Worm (Caenorhabditis elegans) whole organism, L4/young adult: ENCODE results near the gene ZC404.15.
A peak's percentile ranks its signal among the peaks of the same experiment; 100 is the strongest.

Experiments
- W03F9.2 ChIP-seq: fragments of 150-350 bp; optimal IDR thresholded peaks from 2 replicates; lab custom pipeline; 2014; ENCODE audit warnings: missing biosample characterization, missing genetic modification characterization
- dao-5 ChIP-seq: sonication (generic microtip); optimal IDR thresholded peaks from 2 replicates; lab custom pipeline; 2016; ENCODE audit warnings: missing genotype, missing genetic modification characterization, moderate library complexity, missing compliant biosample characterization
- him-1 ChIP-seq: sonication (generic microtip); optimal IDR thresholded peaks from 2 replicates; lab custom pipeline; 2016; ENCODE audit warnings: missing genotype, missing genetic modification reagents, missing genetic modification characterization, missing compliant biosample characterization

Gene ZC404.15

DNA sequence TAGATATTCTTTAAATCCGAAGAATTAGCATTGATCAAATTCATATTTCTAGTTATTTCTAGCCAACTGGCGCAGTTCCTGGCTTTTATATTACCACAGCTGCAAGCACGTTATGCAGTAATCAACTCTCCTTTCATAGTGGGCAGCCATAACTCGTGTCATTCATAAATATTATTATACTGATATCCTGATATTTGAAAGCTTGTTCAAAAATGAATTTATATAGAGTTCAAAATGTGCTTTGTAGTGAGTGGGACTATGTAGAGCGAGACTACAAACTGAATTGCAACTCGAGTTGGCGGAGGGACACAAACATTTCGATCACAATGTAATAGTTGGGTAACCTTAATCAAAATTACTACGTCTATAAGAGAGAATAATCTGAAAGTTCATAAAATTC lies 8.6 kb upstream of the ZC404.15 start, which contains the start of gene srh-30:
Gene srh-30, minus strand, starts transcription at position 101 of the 400 bp plus-strand sequence.
- TF ChIP-seq him-1 (tag; lab: Kevin White, UChicago) (no peak), W03F9.2 (tag; lab: Kevin White, UChicago) (no peak), dao-5 (no peak)

DNA sequence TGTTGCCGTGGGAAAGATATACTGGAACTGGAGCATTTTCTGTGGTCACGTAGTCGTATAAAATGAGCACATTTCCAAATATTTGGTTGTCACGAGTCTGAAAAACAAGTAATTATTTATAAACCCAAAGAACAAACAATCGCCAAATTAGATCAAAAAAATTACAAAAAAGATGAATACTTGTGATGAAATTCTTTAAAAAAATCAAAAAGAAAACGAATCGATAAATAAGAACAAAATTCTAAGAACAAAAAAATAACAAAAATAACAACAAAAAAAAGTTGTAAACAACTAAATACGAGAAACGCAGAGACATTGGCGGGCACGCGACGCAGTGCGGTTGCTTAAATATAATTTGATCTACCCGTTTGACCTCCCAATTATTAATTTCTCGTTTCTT lies 6.5 kb upstream of the ZC404.15 start, which contains the start of gene ZC404.16:
Gene ZC404.16, minus strand, starts transcription at position 101 of the 400 bp plus-strand sequence.
- TF ChIP-seq dao-5 (no peak), W03F9.2 (tag; lab: Kevin White, UChicago) (no peak), him-1 (tag; lab: Kevin White, UChicago) (no peak)

DNA sequence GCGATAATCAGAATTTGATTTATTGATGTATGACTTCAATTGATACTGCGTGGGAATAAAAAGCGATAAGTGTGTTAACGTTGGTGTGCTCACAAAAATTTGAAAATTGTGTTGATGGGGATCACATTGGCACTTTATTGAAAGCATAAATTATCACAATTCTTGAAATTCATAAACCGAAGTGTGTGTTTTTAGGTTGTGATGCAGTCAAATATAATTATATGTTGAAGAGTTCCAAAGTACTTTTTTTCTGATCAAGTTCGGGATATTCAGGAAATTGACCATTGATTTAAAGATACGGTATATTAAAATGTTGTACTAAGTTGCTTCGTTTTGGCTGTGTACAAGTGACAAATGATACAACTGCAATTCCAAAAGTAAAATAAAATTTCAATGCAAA lies 4.6 kb upstream of the ZC404.15 start, which contains the start of gene srh-28:
Gene srh-28, minus strand, starts transcription at position 101 of the 400 bp plus-strand sequence.
- no peak for TF ChIP-seq W03F9.2 (tag; lab: Kevin White, UChicago)
- no peak for TF ChIP-seq dao-5
- TF ChIP-seq him-1 (tag; lab: Kevin White, UChicago) = no peak

DNA sequence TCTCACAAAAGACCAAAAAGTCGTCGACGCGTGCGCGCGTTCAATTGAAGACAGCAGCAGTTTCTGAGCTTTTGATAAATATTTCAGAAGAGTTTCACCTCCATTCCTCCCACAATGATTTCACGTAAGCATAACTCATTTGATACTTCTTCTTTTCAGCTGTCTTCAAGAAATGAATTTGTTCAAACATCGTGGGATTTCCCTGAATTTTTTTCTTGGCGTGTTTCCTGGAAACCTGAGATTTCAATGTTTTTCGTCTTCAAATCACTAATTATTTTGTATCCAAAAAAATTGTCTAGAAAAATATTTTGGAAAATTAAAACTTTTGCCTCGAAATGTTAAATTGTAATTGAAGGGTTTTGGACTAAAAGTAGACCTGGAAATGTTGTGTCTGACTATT lies 1.8 kb upstream of the ZC404.15 start:
- no peak for TF ChIP-seq him-1 (tag; lab: Kevin White, UChicago)
- no peak for TF ChIP-seq W03F9.2 (tag; lab: Kevin White, UChicago)
- no peak for TF ChIP-seq dao-5

DNA sequence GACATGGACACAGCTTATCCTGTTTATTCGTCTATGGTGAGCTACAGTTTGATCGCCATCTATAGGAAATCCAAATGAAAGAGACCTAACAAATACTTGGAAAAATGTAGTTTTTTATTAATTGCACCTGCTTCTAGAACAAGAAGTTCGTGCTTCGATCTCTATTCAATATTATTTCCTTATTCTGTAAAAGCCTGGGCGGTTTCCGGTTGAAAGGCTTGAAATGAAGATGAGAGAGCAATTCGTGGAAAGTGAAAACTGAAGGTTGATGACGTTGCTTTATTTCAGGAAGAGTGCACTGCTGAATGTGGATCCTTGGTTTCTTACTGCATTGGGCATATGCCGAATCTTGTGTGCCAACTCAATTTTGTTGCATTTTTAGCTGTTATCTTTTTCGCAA lies 410 bp downstream of the ZC404.15 start:
- no peak for TF ChIP-seq him-1 (tag; lab: Kevin White, UChicago)
- no peak for TF ChIP-seq dao-5
- no peak for TF ChIP-seq W03F9.2 (tag; lab: Kevin White, UChicago)

DNA sequence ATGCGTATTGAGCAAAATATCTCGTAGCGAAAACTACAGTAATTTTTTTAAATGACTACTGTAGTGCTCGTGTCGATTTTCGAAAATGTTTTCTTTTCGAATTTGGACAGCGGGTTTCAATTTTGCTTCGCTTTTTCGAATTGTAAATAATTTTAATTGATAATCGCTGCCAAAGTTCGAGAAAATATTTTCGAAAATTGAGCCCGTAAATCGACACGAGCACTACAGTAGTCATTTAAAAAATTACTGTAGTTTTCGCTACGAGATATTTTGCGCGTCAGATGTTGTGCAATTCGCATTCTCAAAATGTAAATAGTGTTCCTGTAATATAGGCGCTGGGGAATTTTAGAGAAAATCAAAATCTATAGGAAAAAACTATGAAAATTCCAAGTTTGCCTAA lies 2.0 kb downstream of the ZC404.15 start:
- TF ChIP-seq him-1 (tag; lab: Kevin White, UChicago) = no peak
- TF ChIP-seq dao-5 = no peak
- TF ChIP-seq W03F9.2 (tag; lab: Kevin White, UChicago) = no peak

DNA sequence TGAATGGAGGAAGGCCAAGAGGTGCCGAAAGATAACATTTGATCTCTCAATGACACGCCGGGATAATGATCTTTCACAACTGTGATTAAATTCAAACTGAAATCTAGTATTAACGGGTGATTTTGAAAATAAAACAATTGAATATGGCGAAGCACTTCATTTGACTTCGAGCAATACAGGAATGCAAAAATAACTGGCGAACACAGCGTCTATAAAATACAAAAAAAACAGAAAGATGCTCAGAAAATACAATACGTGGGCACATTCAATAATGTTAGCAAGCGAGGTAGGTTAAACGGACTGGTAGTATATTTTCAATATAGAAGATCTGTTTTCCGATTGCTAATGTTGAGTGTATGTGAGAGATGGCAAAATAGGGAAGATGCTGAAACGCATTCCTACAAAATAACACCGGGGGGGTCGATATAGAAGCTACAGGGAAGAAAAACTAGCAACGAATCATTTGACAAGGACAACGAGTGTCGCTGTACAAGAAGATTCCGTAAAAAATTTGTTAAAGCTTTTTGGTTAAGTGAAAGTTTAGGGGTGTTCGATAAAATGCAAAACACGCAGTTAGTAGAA lies 2.9 kb downstream of the ZC404.15 start:
- TF ChIP-seq him-1 (tag; lab: Kevin White, UChicago) (no peak), W03F9.2 (tag; lab: Kevin White, UChicago) (no peak), dao-5 (no peak)

DNA sequence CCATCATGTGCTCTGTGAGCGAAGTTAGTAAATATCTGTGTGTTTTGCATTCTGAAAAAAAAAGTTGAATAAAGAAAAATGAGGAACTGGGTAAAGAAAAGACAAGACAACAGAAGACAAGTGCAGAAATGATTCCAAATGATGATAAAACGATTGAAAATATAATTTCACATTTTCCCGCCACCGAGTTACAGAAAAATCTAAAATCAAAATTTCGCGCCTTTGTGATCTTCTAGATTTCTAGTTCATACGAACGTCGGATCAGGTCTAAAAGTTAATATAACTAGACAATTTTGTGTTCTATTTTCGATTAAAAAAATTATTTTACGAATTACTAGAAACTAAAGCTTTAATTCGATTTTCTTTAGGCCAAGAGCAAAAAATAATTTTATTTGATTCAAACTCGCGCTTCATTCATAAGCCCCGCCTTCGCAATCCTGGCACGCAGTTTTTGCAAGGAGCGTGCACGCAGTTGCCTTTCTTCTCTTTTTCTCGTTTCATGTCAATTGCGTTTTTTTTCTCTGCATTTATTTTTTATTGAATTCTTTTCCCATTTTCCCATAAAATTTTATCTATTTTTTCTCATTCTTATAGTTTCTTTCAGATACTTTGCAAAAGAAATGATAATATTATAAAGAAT lies 4.7 kb downstream of the ZC404.15 start, which contains the start of the genes spn-4 and spe-39:
Gene spn-4, minus strand, starts transcription at position 51 of the 640 bp plus-strand sequence.
Gene spe-39, plus strand, starts transcription at position 599 of the 640 bp plus-strand sequence.
- TF ChIP-seq W03F9.2 (tag; lab: Kevin White, UChicago) (peak; percentile 75), dao-5 (no peak), him-1 (tag; lab: Kevin White, UChicago) (peak; percentile 48)

DNA sequence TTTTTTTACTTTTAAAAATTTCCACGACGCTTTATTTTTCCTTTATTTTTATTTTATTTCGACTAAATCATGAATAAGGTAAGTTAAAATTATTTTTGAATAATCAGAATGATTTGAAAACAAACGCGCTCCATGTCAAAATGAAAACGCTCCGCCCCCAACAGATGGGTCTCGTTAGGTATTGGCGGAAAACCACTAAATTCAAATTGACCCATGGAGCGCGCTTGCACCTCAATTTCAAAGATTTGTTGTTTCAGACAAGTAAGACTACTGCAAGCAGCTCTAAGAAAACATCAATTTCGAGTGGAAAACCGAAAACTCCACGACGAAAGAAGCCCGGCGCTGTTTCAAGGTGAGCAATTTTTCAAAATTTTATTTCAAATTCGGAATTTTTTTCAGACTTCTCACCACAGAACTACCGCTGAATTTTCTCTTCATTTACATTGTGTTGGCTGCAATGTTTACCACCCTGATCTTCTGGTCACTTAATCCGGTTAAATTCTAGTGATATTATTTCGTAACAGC lies 7.7 kb downstream of the ZC404.15 start, which contains the start of gene ZC404.2:
Gene ZC404.2, plus strand, starts transcription at position 47 of the 525 bp plus-strand sequence.
- TF ChIP-seq dao-5 = no peak
- TF ChIP-seq him-1 (tag; lab: Kevin White, UChicago) = no peak
- TF ChIP-seq W03F9.2 (tag; lab: Kevin White, UChicago) = no peak

DNA sequence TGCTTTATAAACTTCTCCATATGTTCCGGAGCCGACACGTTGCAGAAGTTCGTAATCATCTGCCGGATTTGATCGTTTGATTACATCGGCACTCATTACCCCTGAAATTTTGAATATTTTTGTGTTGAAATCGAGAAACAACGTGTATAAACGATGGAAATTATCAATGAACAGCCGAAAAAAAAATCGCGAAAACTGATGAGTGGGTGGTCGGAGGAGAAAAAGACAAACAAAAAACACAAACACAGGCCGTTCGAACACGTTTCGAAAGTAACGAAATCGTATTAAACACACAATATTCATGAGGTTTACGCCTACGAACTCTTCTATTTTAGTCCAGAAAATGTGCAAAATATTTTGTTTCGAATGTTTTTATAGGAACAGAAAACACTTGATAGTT lies 12.3 kb downstream of the ZC404.15 start, which contains the start of gene gck-2:
Gene gck-2, minus strand, starts transcription at position 101 of the 400 bp plus-strand sequence.
- TF ChIP-seq W03F9.2 (tag; lab: Kevin White, UChicago) = no peak
- TF ChIP-seq him-1 (tag; lab: Kevin White, UChicago) = no peak

DNA sequence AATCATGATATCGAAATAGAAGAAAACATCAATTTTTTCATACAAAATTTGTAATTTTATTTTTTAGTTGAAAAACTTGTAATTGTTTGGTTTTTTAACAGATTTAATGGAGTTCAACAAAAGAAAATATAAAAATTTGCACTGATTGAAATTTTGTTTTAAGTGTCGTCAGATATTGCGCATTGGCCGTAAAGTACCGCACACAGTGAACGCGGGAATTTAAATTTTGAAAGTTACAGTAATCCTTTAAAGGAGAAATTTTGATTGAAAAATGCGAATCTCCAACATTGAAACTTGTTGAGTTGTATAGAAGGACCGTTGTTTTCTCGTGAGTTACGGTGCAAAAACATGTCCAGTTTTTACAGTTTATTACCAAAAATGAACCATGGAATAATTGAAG lies 12.7 kb downstream of the ZC404.15 start:
- no peak for TF ChIP-seq him-1 (tag; lab: Kevin White, UChicago)
- TF ChIP-seq dao-5 = no peak
- no peak for TF ChIP-seq W03F9.2 (tag; lab: Kevin White, UChicago)

DNA sequence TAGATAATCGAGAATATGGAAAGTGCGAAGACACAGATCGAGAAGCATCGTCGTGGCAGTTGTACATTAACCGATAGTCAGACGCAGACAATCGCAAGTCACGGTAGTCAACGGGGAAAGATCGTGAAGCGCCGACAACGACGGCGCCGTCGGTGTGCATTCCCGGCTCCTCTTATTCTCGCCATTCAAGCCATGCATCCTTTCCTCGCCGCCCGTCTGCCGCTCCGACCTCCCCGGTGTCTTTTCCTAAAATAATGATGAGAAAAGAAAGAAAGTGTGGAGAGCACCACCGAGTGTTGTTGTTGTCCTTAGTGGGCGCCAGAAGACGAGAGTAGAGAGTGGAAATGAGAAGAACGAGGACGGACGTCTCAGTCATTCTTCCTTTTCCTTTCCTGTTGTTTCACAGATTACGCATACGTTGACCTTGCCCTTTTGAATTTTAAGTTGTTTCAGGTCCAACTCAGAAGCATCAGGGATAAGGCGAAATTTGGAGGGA lies 13.5 kb downstream of the ZC404.15 start, which contains the start of gene ZC404.1:
Gene ZC404.1, plus strand, starts transcription at position 446 of the 496 bp plus-strand sequence.
- no peak for TF ChIP-seq dao-5
- no peak for TF ChIP-seq W03F9.2 (tag; lab: Kevin White, UChicago)
- no peak for TF ChIP-seq him-1 (tag; lab: Kevin White, UChicago)

DNA sequence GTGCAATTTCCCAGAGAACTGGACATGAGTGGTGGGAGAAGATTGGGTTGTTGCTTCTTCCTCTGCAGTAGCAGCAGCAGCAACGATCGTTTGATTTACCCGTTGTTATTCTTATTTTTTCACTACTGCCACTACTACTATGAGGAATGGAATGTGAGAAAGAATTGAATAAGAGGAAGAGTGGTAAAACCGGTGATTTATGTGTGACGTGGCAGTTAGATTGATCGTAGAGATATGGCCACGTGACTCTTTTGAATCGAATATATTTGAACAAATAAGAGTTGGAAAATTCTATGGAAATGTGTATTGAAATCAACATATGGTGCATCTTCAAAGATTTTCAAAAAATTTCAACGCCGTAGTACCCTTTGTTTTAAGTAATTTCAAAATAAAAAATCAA lies 16.0 kb downstream of the ZC404.15 start:
- no peak for TF ChIP-seq W03F9.2 (tag; lab: Kevin White, UChicago)
- no peak for TF ChIP-seq dao-5
- no peak for TF ChIP-seq him-1 (tag; lab: Kevin White, UChicago)

DNA sequence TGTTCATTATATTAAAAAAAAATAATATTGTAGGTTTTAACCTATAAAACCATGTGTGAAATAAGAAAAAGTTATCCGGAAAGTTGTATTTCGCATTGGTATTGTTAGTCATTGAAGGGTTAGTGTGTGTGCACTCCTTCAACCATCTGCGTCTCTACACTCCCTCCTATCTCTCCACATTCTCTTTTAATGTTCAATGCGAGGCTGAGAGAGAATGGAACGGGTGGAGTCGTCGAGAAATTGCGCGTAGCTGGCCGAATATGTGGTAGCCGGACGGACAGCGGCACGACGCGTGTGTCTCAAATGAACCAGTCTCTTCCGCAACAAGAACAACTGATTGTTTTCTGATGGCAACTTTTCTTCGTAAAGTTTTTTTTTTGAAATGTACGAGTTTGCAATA lies 16.6 kb downstream of the ZC404.15 start:
- TF ChIP-seq W03F9.2 (tag; lab: Kevin White, UChicago) = no peak
- TF ChIP-seq him-1 (tag; lab: Kevin White, UChicago) = no peak
- no peak for TF ChIP-seq dao-5
